Fruit fly (Drosophila melanogaster) whole organism, embryonic: ENCODE data around the gene AP-1mu.
A peak's percentile ranks its signal among the peaks of the same experiment; 100 is the strongest.

Experiments
- Ada2b ChIP-seq: fragments of 200-800 bp; sonication (Bioruptor generic); IDR thresholded peaks from 2 replicates; pipeline ENCODE4 v1.3.6; 2022; ENCODE audit warnings: missing biosample characterization, missing genetic modification characterization
- Awh ChIP-seq: fragments of 200-800 bp; sonication (Bioruptor generic); IDR thresholded peaks from 2 replicates; pipeline ENCODE4, ENCODE4 v1.3.6; 2022; ENCODE audit warnings: missing biosample characterization, missing genetic modification characterization
- B-H1 ChIP-seq: fragments of 200-800 bp; sonication (Bioruptor generic); IDR thresholded peaks from 3 replicates; pipeline ENCODE4 v1.3.6; 2022; ENCODE audit warnings: missing biosample characterization, missing genetic modification characterization
- CG11723 ChIP-seq: fragments of 200-800 bp; sonication (Bioruptor generic); optimal IDR thresholded peaks from 2 replicates; lab custom pipeline; 2017; ENCODE audit warnings: missing biosample characterization, mild to moderate bottlenecking, missing genetic modification characterization
- CG12744 ChIP-seq: fragments of 200-800 bp; sonication (Bioruptor generic); optimal IDR thresholded peaks from 2 replicates; lab custom pipeline; 2016; ENCODE audit warnings: missing biosample characterization, missing genetic modification characterization
- CG13624 ChIP-seq: fragments of 200-800 bp; sonication (Bioruptor generic); optimal IDR thresholded peaks from 2 replicates; lab custom pipeline; 2016; ENCODE audit warnings: missing biosample characterization, missing genetic modification characterization
- CG13775 ChIP-seq: fragments of 200-800 bp; sonication (Bioruptor generic); optimal IDR thresholded peaks from 3 replicates; lab custom pipeline; 2017; ENCODE audit warnings: missing biosample characterization, mild to moderate bottlenecking, missing genetic modification characterization
- CG14014 ChIP-seq: fragments of 200-800 bp; sonication (Bioruptor generic); IDR thresholded peaks from 2 replicates; pipeline ENCODE4 v1.3.6; 2022; ENCODE audit warnings: missing biosample characterization, missing genetic modification characterization
- CG1602 ChIP-seq: fragments of 200-800 bp; sonication (Bioruptor generic); optimal IDR thresholded peaks from 3 replicates; lab custom pipeline; 2016; ENCODE audit warnings: missing biosample characterization, missing genetic modification characterization
- CG18764 ChIP-seq: fragments of 200-800 bp; sonication (Bioruptor generic); optimal IDR thresholded peaks from 3 replicates; lab custom pipeline; 2016; ENCODE audit warnings: missing biosample characterization, missing genetic modification characterization
- CG2202 ChIP-seq: fragments of 200-800 bp; sonication (Bioruptor generic); optimal IDR thresholded peaks from 2 replicates; lab custom pipeline; 2018; ENCODE audit warnings: missing biosample characterization, mild to moderate bottlenecking, missing genetic modification characterization
- CG31365 ChIP-seq: fragments of 200-800 bp; sonication (Bioruptor generic); optimal IDR thresholded peaks from 2 replicates; lab custom pipeline; 2018; ENCODE audit warnings: missing biosample characterization, mild to moderate bottlenecking, missing genetic modification characterization
- CG32532 ChIP-seq: fragments of 200-800 bp; sonication (Bioruptor generic); IDR thresholded peaks from 2 replicates; pipeline ENCODE4 v1.3.6; 2022; ENCODE audit warnings: missing biosample characterization, missing genetic modification characterization
- CG3407 ChIP-seq: fragments of 200-800 bp; sonication (Bioruptor generic); optimal IDR thresholded peaks from 2 replicates; lab custom pipeline; 2018; ENCODE audit warnings: missing biosample characterization, mild to moderate bottlenecking, missing genetic modification characterization
- CG34224 ChIP-seq: fragments of 200-800 bp; sonication (Bioruptor generic); IDR thresholded peaks from 3 replicates; pipeline ENCODE4 v1.3.6; 2022; ENCODE audit warnings: missing biosample characterization, missing genetic modification characterization; ENCODE audit not compliant: partially characterized antibody
- CG4424 ChIP-seq: fragments of 200-800 bp; sonication (Bioruptor generic); optimal IDR thresholded peaks from 3 replicates; lab custom pipeline; 2016; ENCODE audit warnings: missing biosample characterization, missing genetic modification characterization
- CG6765 ChIP-seq: fragments of 200-800 bp; sonication (Bioruptor generic); optimal IDR thresholded peaks from 3 replicates; lab custom pipeline; 2017; ENCODE audit warnings: missing biosample characterization, mild to moderate bottlenecking, missing genetic modification characterization
- CG7271 ChIP-seq: fragments of 200-800 bp; sonication (Bioruptor generic); optimal IDR thresholded peaks from 2 replicates; lab custom pipeline; 2018; ENCODE audit warnings: missing biosample characterization, mild to moderate bottlenecking, missing genetic modification characterization, moderate library complexity
- CG7556 ChIP-seq: fragments of 200-800 bp; sonication (Bioruptor generic); optimal IDR thresholded peaks from 2 replicates; lab custom pipeline; 2017; ENCODE audit warnings: missing biosample characterization, mild to moderate bottlenecking, missing genetic modification characterization
- CG7745 ChIP-seq: fragments of 200-800 bp; sonication (Bioruptor generic); optimal IDR thresholded peaks from 2 replicates; lab custom pipeline; 2018; ENCODE audit warnings: missing biosample characterization, mild to moderate bottlenecking, missing genetic modification characterization, moderate library complexity
- CTCF ChIP-seq: fragments of 200-800 bp; sonication (Bioruptor generic); optimal IDR thresholded peaks from 2 replicates; lab custom pipeline; 2017; ENCODE audit warnings: missing biosample characterization, mild to moderate bottlenecking, missing genetic modification characterization, moderate library complexity
- Dp ChIP-seq: fragments of 200-800 bp; sonication (Bioruptor generic); optimal IDR thresholded peaks from 2 replicates; lab custom pipeline; 2018; ENCODE audit warnings: missing biosample characterization, mild to moderate bottlenecking, missing genetic modification characterization, moderate library complexity
- H15 ChIP-seq: fragments of 200-800 bp; sonication (Bioruptor generic); IDR thresholded peaks from 3 replicates; pipeline ENCODE4 v1.3.6; 2022; ENCODE audit warnings: missing biosample characterization, missing genetic modification characterization
- H2.0 ChIP-seq: fragments of 200-800 bp; sonication (Bioruptor generic); IDR thresholded peaks from 2 replicates; pipeline ENCODE4 v1.3.6; 2022; ENCODE audit warnings: missing biosample characterization, missing genetic modification characterization
- HLH3B ChIP-seq: fragments of 200-800 bp; sonication (Bioruptor generic); IDR thresholded peaks from 2 replicates; pipeline ENCODE4 v1.3.6; 2022; ENCODE audit warnings: missing biosample characterization, missing genetic modification characterization
- Hr3 ChIP-seq: fragments of 200-800 bp; sonication (Bioruptor generic); optimal IDR thresholded peaks from 3 replicates; lab custom pipeline; 2016; ENCODE audit warnings: missing biosample characterization, missing genetic modification characterization
- Meics ChIP-seq: fragments of 200-800 bp; sonication (Bioruptor generic); optimal IDR thresholded peaks from 2 replicates; lab custom pipeline; 2017; ENCODE audit warnings: missing biosample characterization, mild to moderate bottlenecking, missing genetic modification characterization
- Nf-YB ChIP-seq: fragments of 200-800 bp; sonication (Bioruptor generic); optimal IDR thresholded peaks from 3 replicates; lab custom pipeline; 2019; ENCODE audit warnings: missing biosample characterization, mild to moderate bottlenecking, missing genetic modification characterization, moderate library complexity
- Optix ChIP-seq: fragments of 200-800 bp; sonication (Bioruptor generic); IDR thresholded peaks from 3 replicates; pipeline ENCODE4 v1.3.6; 2022; ENCODE audit warnings: missing biosample characterization, missing genetic modification characterization
- Rfx ChIP-seq: fragments of 200-800 bp; sonication (Bioruptor generic); IDR thresholded peaks from 2 replicates; pipeline ENCODE4 v1.3.6; 2022; ENCODE audit warnings: missing biosample characterization, missing genetic modification characterization
- TFAM ChIP-seq: fragments of 200-800 bp; sonication (Bioruptor generic); optimal IDR thresholded peaks from 2 replicates; lab custom pipeline; 2017; ENCODE audit warnings: missing biosample characterization, missing genetic modification characterization, inconsistent platforms
- YL-1 ChIP-seq: fragments of 200-800 bp; sonication (Bioruptor generic); optimal IDR thresholded peaks from 3 replicates; lab custom pipeline; 2017; ENCODE audit warnings: missing biosample characterization, mild to moderate bottlenecking, missing genetic modification characterization
- ac ChIP-seq: fragments of 200-800 bp; sonication (Bioruptor generic); optimal IDR thresholded peaks from 3 replicates; lab custom pipeline; 2017; ENCODE audit warnings: missing biosample characterization, mild to moderate bottlenecking, missing genetic modification characterization
- br ChIP-seq: fragments of >200 bp; optimal IDR thresholded peaks from 2 replicates; lab custom pipeline; 2017
- cas ChIP-seq: fragments of 200-800 bp; sonication (Bioruptor generic); IDR thresholded peaks from 2 replicates; pipeline ENCODE4 v1.3.6; 2022; ENCODE audit warnings: missing biosample characterization, missing genetic modification characterization
- chm ChIP-seq: fragments of 200-800 bp; sonication (Bioruptor generic); IDR thresholded peaks from 2 replicates; pipeline ENCODE4 v1.3.6; 2022; ENCODE audit warnings: missing biosample characterization, missing genetic modification characterization
- dm ChIP-seq: fragments of 200-800 bp; sonication (Bioruptor generic); optimal IDR thresholded peaks from 3 replicates; lab custom pipeline; 2016; ENCODE audit warnings: missing biosample characterization, missing genetic modification characterization
- fd64A ChIP-seq: fragments of 200-800 bp; sonication (Bioruptor generic); optimal IDR thresholded peaks from 3 replicates; lab custom pipeline; 2018; ENCODE audit warnings: missing biosample characterization, mild to moderate bottlenecking, missing genetic modification characterization
- ftz-f1 ChIP-seq: fragments of 200-800 bp; sonication (Bioruptor generic); optimal IDR thresholded peaks from 2 replicates; lab custom pipeline; 2016; ENCODE audit warnings: missing biosample characterization, missing genetic modification characterization
- gem ChIP-seq: fragments of 200-800 bp; sonication (Bioruptor generic); optimal IDR thresholded peaks from 2 replicates; lab custom pipeline; 2019; ENCODE audit warnings: missing biosample characterization, mild to moderate bottlenecking, missing genetic modification characterization, moderate library complexity
- her ChIP-seq: fragments of 200-800 bp; sonication (Bioruptor generic); optimal IDR thresholded peaks from 2 replicates; lab custom pipeline; 2016; ENCODE audit warnings: missing biosample characterization, missing genetic modification characterization
- jing ChIP-seq: fragments of 200-800 bp; sonication (Bioruptor generic); optimal IDR thresholded peaks from 2 replicates; lab custom pipeline; 2018; ENCODE audit warnings: missing biosample characterization, mild to moderate bottlenecking, missing genetic modification characterization
- kay ChIP-seq: fragments of 200-800 bp; sonication (Bioruptor generic); optimal IDR thresholded peaks from 2 replicates; lab custom pipeline; 2016; ENCODE audit warnings: missing biosample characterization, missing genetic modification characterization
- kni ChIP-seq: fragments of 200-800 bp; sonication (Bioruptor generic); optimal IDR thresholded peaks from 3 replicates; lab custom pipeline; 2017; ENCODE audit warnings: mild to moderate bottlenecking, missing biosample characterization, missing genetic modification reagents, missing genetic modification characterization
- lmd ChIP-seq: fragments of 200-800 bp; sonication (Bioruptor generic); IDR thresholded peaks from 2 replicates; pipeline ENCODE4 v1.3.6; 2022; ENCODE audit warnings: missing biosample characterization, missing genetic modification characterization
- pita ChIP-seq: fragments of 200-800 bp; sonication (Bioruptor generic); optimal IDR thresholded peaks from 2 replicates; lab custom pipeline; 2017; ENCODE audit warnings: missing biosample characterization, mild to moderate bottlenecking, missing genetic modification characterization
- sc ChIP-seq, 3 experiments: fragments of >200 bp in 2 of 3; fragments of 200-800 bp in 1 of 3; sonication (Bioruptor generic) in 1 of 3; optimal IDR thresholded peaks; 2 replicates in 2 of 3; 3 replicates in 1 of 3; lab custom pipeline; 2017; ENCODE audit warnings: mild to moderate bottlenecking in 1 of 3, missing biosample characterization in 1 of 3, missing genetic modification characterization in 1 of 3, missing genetic modification reagents in 1 of 3
- sens ChIP-seq: fragments of 200-800 bp; sonication (Bioruptor generic); peaks from one replicate; lab custom pipeline; 2016; ENCODE audit warnings: missing biosample characterization, missing genetic modification characterization
- stwl ChIP-seq: fragments of 200-800 bp; sonication (Bioruptor generic); optimal IDR thresholded peaks from 3 replicates; lab custom pipeline; 2018; ENCODE audit warnings: missing biosample characterization, mild to moderate bottlenecking, missing genetic modification characterization, moderate library complexity
- tap ChIP-seq: fragments of 200-800 bp; optimal IDR thresholded peaks from 3 replicates; lab custom pipeline; 2019; ENCODE audit warnings: missing biosample characterization, mild to moderate bottlenecking, missing genetic modification characterization, moderate library complexity
- tin ChIP-seq: fragments of 200-800 bp; sonication (Bioruptor generic); optimal IDR thresholded peaks from 3 replicates; lab custom pipeline; 2016; ENCODE audit warnings: missing biosample characterization, missing genetic modification characterization
- ttk ChIP-seq: fragments of 200-800 bp; sonication (Bioruptor generic); IDR thresholded peaks from 2 replicates; pipeline ENCODE4 v2.1.2; 2022; ENCODE audit warnings: missing biosample characterization, missing genetic modification characterization

The AP-1mu gene

dm6 chr3R:9534125-9534496 is 25.2 kb downstream of the AP-1mu start (continued):
- TF ChIP-seq CG6765 (GFP tag; lab: Kevin White, UChicago): peak; percentile 55
- peak; percentile 89 for TF ChIP-seq CG11723 (GFP tag; lab: Kevin White, UChicago)
- peak; percentile 92 for TF ChIP-seq Ada2b (GFP tag; lab: Robert Waterston, UW)
- peak; percentile 98 for TF ChIP-seq gem
- peak; percentile 87; the same call in 1 of the 2 replicates for TF ChIP-seq Rfx
- peak; percentile 65 for TF ChIP-seq TFAM
- TF ChIP-seq CTCF (GFP tag; lab: Kevin White, UChicago): peak; percentile 65
- no peak for TF ChIP-seq Dp
- TF ChIP-seq dm (GFP tag; lab: Kevin White, UChicago): peak; percentile 88
- TF ChIP-seq ftz-f1 (GFP tag; lab: Kevin White, UChicago): no peak
- peak; percentile 86 for TF ChIP-seq B-H1 (GFP tag; lab: Robert Waterston, UW)
- TF ChIP-seq CG34224 (GFP tag; lab: Robert Waterston, UW): no peak
- TF ChIP-seq CG14014: peak; percentile 90
- peak; percentile 86 for TF ChIP-seq jing (GFP tag; lab: Kevin White, UChicago)
- TF ChIP-seq fd64A: peak; percentile 77
- no peak for TF ChIP-seq pita
- TF ChIP-seq Awh (GFP tag; lab: Robert Waterston, UW): peak; percentile 93
- peak; percentile 99 for TF ChIP-seq sens (GFP tag; lab: Kevin White, UChicago)
- peak; percentile 89 for TF ChIP-seq CG13624 (GFP tag; lab: Kevin White, UChicago)
- TF ChIP-seq kni (GFP tag; lab: Kevin White, UChicago): no peak
- peak; percentile 86 for TF ChIP-seq Meics (GFP tag; lab: Kevin White, UChicago)
- TF ChIP-seq YL-1: peak; percentile 70
- peak; percentile 89 for TF ChIP-seq CG12744 (GFP tag; lab: Kevin White, UChicago)
- peak; percentile 87 for TF ChIP-seq CG2202 (tag; lab: Kevin White, UChicago)
- TF ChIP-seq kay (GFP tag; lab: Kevin White, UChicago): peak; percentile 82
- TF ChIP-seq sc (optimal IDR thresholded peaks at IDR 0.05; lab: Kevin White, UChicago): no peak
- peak; percentile 92 for TF ChIP-seq sc (GFP tag; optimal IDR thresholded peaks at IDR 0.05; lab: Kevin White, UChicago)
- TF ChIP-seq her: peak; percentile 84
- peak; percentile 39 for TF ChIP-seq CG7271 (tag; lab: Kevin White, UChicago)
- TF ChIP-seq Hr3 (GFP tag; lab: Kevin White, UChicago): peak; percentile 92
- TF ChIP-seq CG31365: peak; percentile 57
- peak; percentile 92 for TF ChIP-seq CG7556 (GFP tag; lab: Kevin White, UChicago)
- no peak for TF ChIP-seq CG7745 (tag; lab: Kevin White, UChicago)
- peak; percentile 89 for TF ChIP-seq CG3407
- TF ChIP-seq H15 (GFP tag; lab: Robert Waterston, UW): peak; percentile 90
- TF ChIP-seq H2.0 (GFP tag; lab: Robert Waterston, UW): peak; percentile 93
- TF ChIP-seq cas (GFP tag; lab: Robert Waterston, UW): 0 out of 2 replicates have a peak, but pooled peaks have one; percentile 35
- TF ChIP-seq Nf-YB (GFP tag; lab: Kevin White, UChicago): peak; percentile 78
- TF ChIP-seq Optix (GFP tag; lab: Robert Waterston, UW): peak; percentile 47; the same call in 2 of the 3 replicates
- TF ChIP-seq CG1602 (GFP tag; lab: Kevin White, UChicago): peak; percentile 91
- peak; percentile 83 for TF ChIP-seq CG13775
- peak; percentile 88 for TF ChIP-seq CG18764
- TF ChIP-seq ac (GFP tag; lab: Kevin White, UChicago): peak; percentile 2
- TF ChIP-seq br (lab: Kevin White, UChicago): no peak
- TF ChIP-seq HLH3B (GFP tag; lab: Robert Waterston, UW): peak; percentile 93
- peak; percentile 90 for TF ChIP-seq tin (GFP tag; lab: Kevin White, UChicago)
- TF ChIP-seq CG4424: peak; percentile 95
- peak; percentile 94 for TF ChIP-seq tap (tag; lab: Kevin White, UChicago)
- TF ChIP-seq CG32532: peak; percentile 93
- TF ChIP-seq lmd (GFP tag; lab: Robert Waterston, UW): peak; percentile 87
- TF ChIP-seq chm (GFP tag; lab: Robert Waterston, UW): peak; percentile 87
- TF ChIP-seq stwl (tag; lab: Kevin White, UChicago): no peak
- TF ChIP-seq ttk (GFP tag; lab: Robert Waterston, UW): peak; percentile 91
